Fruit fly (Drosophila melanogaster) whole organism, embryonic: ENCODE data around the gene ppk24.

Experiments used
- Aef1 ChIP-seq: fragments of 200-800 bp; sonication (Bioruptor generic); IDR thresholded peaks from 3 replicates; pipeline ENCODE4 v1.3.6; 2022; ENCODE audit warnings: missing biosample characterization, missing genetic modification characterization
- CG12155 ChIP-seq: fragments of 200-800 bp; sonication (Bioruptor generic); optimal IDR thresholded peaks from 3 replicates; lab custom pipeline; 2016; ENCODE audit warnings: missing biosample characterization, missing genetic modification characterization
- CG1233 ChIP-seq: fragments of 200-800 bp; sonication (Bioruptor generic); optimal IDR thresholded peaks from 4 replicates; lab custom pipeline; 2018; ENCODE audit warnings: missing biosample characterization, mild to moderate bottlenecking, missing genetic modification characterization
- CG12942 ChIP-seq: fragments of 200-800 bp; sonication (Bioruptor generic); optimal IDR thresholded peaks from 3 replicates; lab custom pipeline; 2016; ENCODE audit warnings: missing biosample characterization, missing genetic modification characterization
- CG13624 ChIP-seq: fragments of 200-800 bp; sonication (Bioruptor generic); optimal IDR thresholded peaks from 2 replicates; lab custom pipeline; 2016; ENCODE audit warnings: missing biosample characterization, missing genetic modification characterization
- CG14441 ChIP-seq: fragments of 200-800 bp; sonication (Bioruptor generic); IDR thresholded peaks from 2 replicates; pipeline ENCODE4 v1.3.6; 2022; ENCODE audit warnings: missing biosample characterization, missing genetic modification characterization
- CG1529 ChIP-seq: fragments of 200-800 bp; sonication (Bioruptor generic); optimal IDR thresholded peaks from 3 replicates; lab custom pipeline; 2018; ENCODE audit warnings: missing biosample characterization, missing genetic modification characterization
- CG17186 ChIP-seq: fragments of 200-800 bp; sonication (Bioruptor generic); optimal IDR thresholded peaks from 3 replicates; lab custom pipeline; 2017; ENCODE audit warnings: missing biosample characterization, missing genetic modification reagents, missing genetic modification characterization
- CG17359 ChIP-seq: fragments of 200-800 bp; sonication (Bioruptor generic); optimal IDR thresholded peaks from 3 replicates; lab custom pipeline; 2018; ENCODE audit warnings: missing biosample characterization, mild to moderate bottlenecking, missing genetic modification characterization, moderate library complexity
- CG17568 ChIP-seq: fragments of 200-800 bp; sonication (Bioruptor generic); optimal IDR thresholded peaks from 2 replicates; lab custom pipeline; 2018; ENCODE audit warnings: missing biosample characterization, mild to moderate bottlenecking, missing genetic modification characterization, moderate library complexity
- CG17829 ChIP-seq: fragments of 200-800 bp; optimal IDR thresholded peaks from 2 replicates; lab custom pipeline; 2019; ENCODE audit warnings: missing biosample characterization, mild to moderate bottlenecking, missing genetic modification characterization, moderate library complexity
- CG2678 ChIP-seq: fragments of 200-800 bp; sonication (Bioruptor generic); optimal IDR thresholded peaks from 3 replicates; lab custom pipeline; 2019; ENCODE audit warnings: missing biosample characterization, mild to moderate bottlenecking, missing genetic modification characterization, moderate library complexity
- CG3163 ChIP-seq: fragments of 200-800 bp; sonication (Bioruptor generic); optimal IDR thresholded peaks from 3 replicates; lab custom pipeline; 2016; ENCODE audit warnings: missing biosample characterization, missing genetic modification characterization
- CG33557 ChIP-seq: fragments of 200-800 bp; sonication (Bioruptor generic); optimal IDR thresholded peaks from 2 replicates; lab custom pipeline; 2019; ENCODE audit warnings: missing biosample characterization, mild to moderate bottlenecking, missing genetic modification characterization, moderate library complexity
- CG4328 ChIP-seq: fragments of 200-800 bp; sonication (Bioruptor generic); optimal IDR thresholded peaks from 3 replicates; lab custom pipeline; 2017; ENCODE audit warnings: missing biosample characterization, missing genetic modification reagents, missing genetic modification characterization
- CG5953 ChIP-seq: fragments of 200-800 bp; sonication (Bioruptor generic); IDR thresholded peaks from 2 replicates; pipeline ENCODE4 v1.3.6; 2022; ENCODE audit warnings: missing biosample characterization, missing genetic modification characterization
- CG6175 ChIP-seq: fragments of 200-800 bp; sonication (Bioruptor generic); IDR thresholded peaks from 3 replicates; pipeline ENCODE4 v1.3.6; 2022; ENCODE audit warnings: missing biosample characterization, missing genetic modification characterization
- CG7963 ChIP-seq: fragments of 200-800 bp; sonication (Bioruptor generic); IDR thresholded peaks from 3 replicates; pipeline ENCODE4 v1.3.6; 2022; ENCODE audit warnings: missing biosample characterization, missing genetic modification characterization; ENCODE audit not compliant: partially characterized antibody
- CG7987 ChIP-seq: fragments of 200-800 bp; sonication (Bioruptor generic); optimal IDR thresholded peaks from 2 replicates; lab custom pipeline; 2018; ENCODE audit warnings: missing biosample characterization, mild to moderate bottlenecking, missing genetic modification characterization, moderate library complexity
- CG8089 ChIP-seq: fragments of 200-800 bp; sonication (Bioruptor generic); optimal IDR thresholded peaks from 3 replicates; lab custom pipeline; 2016; ENCODE audit warnings: missing biosample characterization, missing genetic modification characterization
- CG9876 ChIP-seq: fragments of 200-800 bp; sonication (Bioruptor generic); optimal IDR thresholded peaks from 2 replicates; lab custom pipeline; 2016; ENCODE audit warnings: missing biosample characterization, missing genetic modification characterization
- CHES-1-like ChIP-seq: fragments of 200-800 bp; sonication (Bioruptor generic); optimal IDR thresholded peaks from 2 replicates; lab custom pipeline; 2016; ENCODE audit warnings: missing biosample characterization, missing genetic modification characterization
- Deaf1 ChIP-seq: fragments of 200-800 bp; optimal IDR thresholded peaks from 3 replicates; lab custom pipeline; 2019; ENCODE audit warnings: missing biosample characterization, mild to moderate bottlenecking, missing genetic modification characterization, moderate library complexity
- ERR ChIP-seq: fragments of 200-800 bp; sonication (Bioruptor generic); optimal IDR thresholded peaks from 2 replicates; lab custom pipeline; 2016; ENCODE audit warnings: missing biosample characterization, missing genetic modification characterization
- HmgZ ChIP-seq: fragments of 200-800 bp; sonication (Bioruptor generic); optimal IDR thresholded peaks from 2 replicates; lab custom pipeline; 2018; ENCODE audit warnings: missing biosample characterization, mild to moderate bottlenecking, missing genetic modification characterization
- MTF-1 ChIP-seq: fragments of 200-800 bp; sonication (Bioruptor generic); optimal IDR thresholded peaks from 2 replicates; lab custom pipeline; 2018; ENCODE audit warnings: missing biosample characterization, mild to moderate bottlenecking, missing genetic modification characterization, borderline replicate concordance
- NC2α ChIP-seq: fragments of 200-800 bp; sonication (Bioruptor generic); optimal IDR thresholded peaks from 2 replicates; lab custom pipeline; 2016; ENCODE audit warnings: missing biosample characterization, missing genetic modification characterization
- bigmax ChIP-seq: fragments of 200-800 bp; sonication (Bioruptor generic); optimal IDR thresholded peaks from 2 replicates; lab custom pipeline; 2018; ENCODE audit warnings: missing biosample characterization, mild to moderate bottlenecking, missing genetic modification characterization
- dan ChIP-seq: fragments of 200-800 bp; sonication (Bioruptor generic); IDR thresholded peaks from 2 replicates; pipeline ENCODE4 v1.3.6; 2022; ENCODE audit warnings: missing biosample characterization, missing genetic modification characterization
- dmrt11E ChIP-seq: fragments of 200-800 bp; sonication (Bioruptor generic); optimal IDR thresholded peaks from 3 replicates; lab custom pipeline; 2018; ENCODE audit warnings: missing biosample characterization, mild to moderate bottlenecking, missing genetic modification characterization, moderate library complexity
- fru ChIP-seq: fragments of >200 bp; optimal IDR thresholded peaks from 2 replicates; lab custom pipeline; 2017
- gem ChIP-seq: fragments of 200-800 bp; sonication (Bioruptor generic); optimal IDR thresholded peaks from 2 replicates; lab custom pipeline; 2019; ENCODE audit warnings: missing biosample characterization, mild to moderate bottlenecking, missing genetic modification characterization, moderate library complexity
- ind ChIP-seq: fragments of 200-800 bp; sonication (Bioruptor generic); optimal IDR thresholded peaks from 3 replicates; lab custom pipeline; 2016; ENCODE audit warnings: missing biosample characterization, missing genetic modification characterization
- mld ChIP-seq: fragments of 200-800 bp; sonication (Bioruptor generic); IDR thresholded peaks from 3 replicates; pipeline ENCODE4 v1.3.6; 2022; ENCODE audit warnings: missing biosample characterization, missing genetic modification characterization; ENCODE audit not compliant: partially characterized antibody
- nom ChIP-seq: fragments of 200-800 bp; sonication (Bioruptor generic); optimal IDR thresholded peaks from 2 replicates; lab custom pipeline; 2017; ENCODE audit warnings: missing biosample characterization, missing genetic modification characterization, mild to moderate bottlenecking, moderate library complexity, missing genetic modification reagents
- oc ChIP-seq: fragments of 200-800 bp; sonication (Bioruptor generic); optimal IDR thresholded peaks from 2 replicates; lab custom pipeline; 2018; ENCODE audit warnings: missing biosample characterization, mild to moderate bottlenecking, missing genetic modification characterization, moderate library complexity
- onecut ChIP-seq: fragments of 200-800 bp; sonication (Bioruptor generic); IDR thresholded peaks from 2 replicates; pipeline ENCODE4 v1.3.6; 2022; ENCODE audit warnings: missing biosample characterization, missing genetic modification characterization
- peb ChIP-seq: fragments of 200-800 bp; sonication (Bioruptor generic); IDR thresholded peaks from 2 replicates; pipeline ENCODE4 v1.3.6; 2022; ENCODE audit warnings: missing biosample characterization, missing genetic modification characterization
- pfk ChIP-seq: fragments of 200-800 bp; sonication (Bioruptor generic); optimal IDR thresholded peaks from 2 replicates; lab custom pipeline; 2018; ENCODE audit warnings: missing biosample characterization, mild to moderate bottlenecking, missing genetic modification characterization, moderate library complexity
- pzg ChIP-seq: fragments of 200-800 bp; sonication (Bioruptor generic); optimal IDR thresholded peaks from 3 replicates; lab custom pipeline; 2018; ENCODE audit warnings: missing biosample characterization, mild to moderate bottlenecking, missing genetic modification characterization, moderate library complexity
- row ChIP-seq: fragments of 200-800 bp; sonication (Bioruptor generic); IDR thresholded peaks from 3 replicates; pipeline ENCODE4 v1.3.6; 2022; ENCODE audit warnings: missing biosample characterization, missing genetic modification characterization
- salm ChIP-seq: fragments of 200-800 bp; sonication (Bioruptor generic); optimal IDR thresholded peaks from 2 replicates; lab custom pipeline; 2018; ENCODE audit warnings: missing biosample characterization, mild to moderate bottlenecking, missing genetic modification characterization
- sc ChIP-seq, 3 experiments: fragments of >200 bp in 2 of 3; fragments of 200-800 bp in 1 of 3; sonication (Bioruptor generic) in 1 of 3; optimal IDR thresholded peaks; 2 replicates in 2 of 3; 3 replicates in 1 of 3; lab custom pipeline; 2017; ENCODE audit warnings: mild to moderate bottlenecking in 1 of 3, missing biosample characterization in 1 of 3, missing genetic modification characterization in 1 of 3, missing genetic modification reagents in 1 of 3
- scrt ChIP-seq: fragments of 200-800 bp; sonication (Bioruptor generic); optimal IDR thresholded peaks from 2 replicates; lab custom pipeline; 2018; ENCODE audit warnings: missing biosample characterization, mild to moderate bottlenecking, missing genetic modification characterization, moderate library complexity
- seq ChIP-seq: fragments of 200-800 bp; sonication (Bioruptor generic); IDR thresholded peaks from 2 replicates; pipeline ENCODE4 v1.3.6; 2022; ENCODE audit warnings: missing biosample characterization, missing genetic modification characterization
- sim ChIP-seq: fragments of 200-800 bp; sonication (Bioruptor generic); IDR thresholded peaks from 2 replicates; pipeline ENCODE4 v1.3.6; 2022; ENCODE audit warnings: missing biosample characterization, missing genetic modification characterization
- slp2 ChIP-seq: fragments of 200-800 bp; sonication (Bioruptor generic); optimal IDR thresholded peaks from 2 replicates; lab custom pipeline; 2016; ENCODE audit warnings: missing biosample characterization, missing genetic modification characterization
- stwl ChIP-seq: fragments of 200-800 bp; sonication (Bioruptor generic); optimal IDR thresholded peaks from 3 replicates; lab custom pipeline; 2018; ENCODE audit warnings: missing biosample characterization, mild to moderate bottlenecking, missing genetic modification characterization, moderate library complexity
- tin ChIP-seq: fragments of 200-800 bp; sonication (Bioruptor generic); optimal IDR thresholded peaks from 3 replicates; lab custom pipeline; 2016; ENCODE audit warnings: missing biosample characterization, missing genetic modification characterization
- zen ChIP-seq: fragments of 200-800 bp; sonication (Bioruptor generic); optimal IDR thresholded peaks from 3 replicates; lab custom pipeline; 2018; ENCODE audit warnings: missing biosample characterization, mild to moderate bottlenecking, missing genetic modification characterization, moderate library complexity
- zfh2 ChIP-seq: fragments of 200-800 bp; sonication (Bioruptor generic); optimal IDR thresholded peaks from 2 replicates; lab custom pipeline; 2016; ENCODE audit warnings: missing biosample characterization, missing genetic modification characterization

ppk24 gene

DNA sequence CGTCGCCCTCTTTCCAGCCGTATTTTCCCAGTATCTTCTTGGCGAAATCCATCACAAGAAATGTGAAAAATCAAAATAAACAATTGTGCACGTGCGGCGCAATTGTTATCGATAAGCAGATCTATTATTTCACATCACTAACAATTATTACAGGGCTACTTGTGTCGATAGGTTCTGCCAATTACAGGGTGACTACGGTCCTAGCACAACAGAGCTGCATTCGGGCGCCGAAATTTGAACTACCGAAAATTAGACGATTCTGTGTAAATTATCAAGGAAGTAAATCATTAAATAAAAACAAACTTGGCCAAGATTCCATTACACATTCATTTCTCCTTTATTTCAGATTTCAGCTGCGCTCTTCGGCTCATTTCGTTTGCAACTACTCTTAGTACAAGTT lies 49.7 kb upstream of the ppk24 start, which contains the start of gene CG15561 (continued):
- TF ChIP-seq CG3163 (peak; percentile 6), fru (lab: Kevin White, UChicago) (no peak), CG14441 (no peak), CG2678 (tag; lab: Kevin White, UChicago) (no peak), sc (optimal IDR thresholded peaks at IDR 0.05; lab: Kevin White, UChicago) (no peak), sc (GFP tag; optimal IDR thresholded peaks at IDR 0.05; lab: Kevin White, UChicago) (peak; percentile 25), onecut (GFP tag; lab: Robert Waterston, UW) (peak; percentile 71), stwl (tag; lab: Kevin White, UChicago) (peak; percentile 81), slp2 (GFP tag; lab: Kevin White, UChicago) (peak; percentile 15), pfk (GFP tag; lab: Kevin White, UChicago) (peak; percentile 66), CG17829 (peak; percentile 47), oc (tag; lab: Kevin White, UChicago) (no peak), CG7963 (GFP tag; lab: Robert Waterston, UW) (no peak), CG5953 (GFP tag; lab: Robert Waterston, UW) (no peak), CG17568 (GFP tag; lab: Kevin White, UChicago) (no peak), CG7987 (GFP tag; lab: Kevin White, UChicago) (peak; percentile 84), CG1233 (GFP tag; lab: Kevin White, UChicago) (peak; percentile 49), CG1529 (GFP tag; lab: Kevin White, UChicago) (peak; percentile 34), dan (GFP tag; lab: Robert Waterston, UW) (no peak), CG6175 (GFP tag; lab: Robert Waterston, UW) (no peak), sim (GFP tag; lab: Robert Waterston, UW) (no peak), NC2α (no peak), peb (GFP tag; lab: Robert Waterston, UW) (no peak), CG12155 (GFP tag; lab: Kevin White, UChicago) (peak; percentile 38), salm (tag; lab: Kevin White, UChicago) (peak; percentile 35), tin (GFP tag; lab: Kevin White, UChicago) (peak; percentile 46), CG4328 (GFP tag; lab: Kevin White, UChicago) (no peak), Aef1 (GFP tag; lab: Robert Waterston, UW) (no peak), CG17186 (GFP tag; lab: Kevin White, UChicago) (peak; percentile 98), scrt (GFP tag; lab: Kevin White, UChicago) (no peak), CG17359 (tag; lab: Kevin White, UChicago) (peak; percentile 37), ind (GFP tag; lab: Kevin White, UChicago) (no peak), row (GFP tag; lab: Robert Waterston, UW) (no peak), Deaf1 (no peak), CG12942 (GFP tag; lab: Kevin White, UChicago) (peak; percentile 9), nom (GFP tag; lab: Kevin White, UChicago) (peak; percentile 43), HmgZ (tag; lab: Kevin White, UChicago) (peak; percentile 81), mld (GFP tag; lab: Robert Waterston, UW) (no peak), seq (GFP tag; lab: Robert Waterston, UW) (no peak), zen (tag; lab: Kevin White, UChicago) (peak; percentile 43), pzg (peak; percentile 96), ERR (GFP tag; lab: Kevin White, UChicago) (no peak), dmrt11E (tag; lab: Kevin White, UChicago) (peak; percentile 19), MTF-1 (GFP tag; lab: Kevin White, UChicago) (peak; percentile 69), CHES-1-like (GFP tag; lab: Kevin White, UChicago) (peak; percentile 72), CG9876 (peak; percentile 27), CG8089 (peak; percentile 29), gem (no peak), CG33557 (GFP tag; lab: Kevin White, UChicago) (peak; percentile 66), zfh2 (GFP tag; lab: Kevin White, UChicago) (peak; percentile 35), CG13624 (GFP tag; lab: Kevin White, UChicago) (peak; percentile 70), bigmax (GFP tag; lab: Kevin White, UChicago) (peak; percentile 67)
